Fruit fly (Drosophila melanogaster): ENCODE measurements around the gene CG12983.

The CG12983 gene

dm6 chr3L:20921859-20922258, 44.7 kb downstream of the CG12983 start (continued):
- no peak for TF ChIP-seq stc (GFP tag; IDR thresholded peaks at IDR 0.05)
- TF ChIP-seq nmo (GFP tag; optimal IDR thresholded peaks at IDR 0.05), result peak; percentile 1
- no peak for TF ChIP-seq her (GFP tag; optimal IDR thresholded peaks at IDR 0.05)
- no peak for TF ChIP-seq CG4617 (GFP tag; optimal IDR thresholded peaks at IDR 0.05; ENCODE audit: borderline replicate concordance)
- no peak for TF ChIP-seq Dfd (GFP tag; optimal IDR thresholded peaks at IDR 0.05)
- TF ChIP-seq Mrtf (GFP tag; IDR thresholded peaks at IDR 0.05), result no peak
- TF ChIP-seq lmd (GFP tag; IDR thresholded peaks at IDR 0.05), result no peak
- no peak for TF ChIP-seq CG16863 (GFP tag; optimal IDR thresholded peaks at IDR 0.05)
- no peak for TF ChIP-seq Side (GFP tag; optimal IDR thresholded peaks at IDR 0.05)
- TF ChIP-seq CG11085 (GFP tag; IDR thresholded peaks at IDR 0.05), result no peak
- TF ChIP-seq Fer3 (tag; optimal IDR thresholded peaks at IDR 0.05), result no peak
- TF ChIP-seq CG1603 (tag; optimal IDR thresholded peaks at IDR 0.05), result no peak
- TF ChIP-seq CG31388 (GFP tag; optimal IDR thresholded peaks at IDR 0.05), result no peak
- TF ChIP-seq Usf (GFP tag; optimal IDR thresholded peaks at IDR 0.05), result no peak
- TF ChIP-seq CG10543 (GFP tag; optimal IDR thresholded peaks at IDR 0.05), result no peak
- no peak for TF ChIP-seq tgo (GFP tag; IDR thresholded peaks at IDR 0.05)
- no peak for TF ChIP-seq lab (GFP tag; optimal IDR thresholded peaks at IDR 0.05)
- peak; percentile 51 for TF ChIP-seq CG17829 (tag; optimal IDR thresholded peaks at IDR 0.05)
- no peak for TF ChIP-seq sqz (GFP tag; optimal IDR thresholded peaks at IDR 0.05)
- no peak for TF ChIP-seq CG15479 (GFP tag; optimal IDR thresholded peaks at IDR 0.05)
- TF ChIP-seq CG18599 (GFP tag; optimal IDR thresholded peaks at IDR 0.05), result no peak
- TF ChIP-seq CG32532 (GFP tag; IDR thresholded peaks at IDR 0.05), result no peak
- no peak for TF ChIP-seq Dll (GFP tag; IDR thresholded peaks at IDR 0.05; ENCODE audit: partially characterized antibody)
- no peak for TF ChIP-seq CG1024 (GFP tag; IDR thresholded peaks at IDR 0.05)
- no peak for TF ChIP-seq CG7987 (GFP tag; optimal IDR thresholded peaks at IDR 0.05)
- no peak for TF ChIP-seq CG10462 (GFP tag; optimal IDR thresholded peaks at IDR 0.05)
- TF ChIP-seq tna (GFP tag; IDR thresholded peaks at IDR 0.05; ENCODE audit: partially characterized antibody), result no peak
- peak; percentile 39 for TF ChIP-seq CG10979 (tag; optimal IDR thresholded peaks at IDR 0.05)
- TF ChIP-seq Med (GFP tag), result peak; percentile 45
- no peak for TF ChIP-seq tll (GFP tag; optimal IDR thresholded peaks at IDR 0.05)
- no peak for TF ChIP-seq gsb (GFP tag; IDR thresholded peaks at IDR 0.05)
- no peak for TF ChIP-seq schlank (tag; optimal IDR thresholded peaks at IDR 0.05)
- peak; percentile 5 for TF ChIP-seq CG1602 (GFP tag; optimal IDR thresholded peaks at IDR 0.05)
- TF ChIP-seq corto (GFP tag; optimal IDR thresholded peaks at IDR 0.05), result no peak
- no peak for TF ChIP-seq ara (GFP tag; IDR thresholded peaks at IDR 0.05)
- no peak for TF ChIP-seq CG10209 (GFP tag; optimal IDR thresholded peaks at IDR 0.05)
- no peak for TF ChIP-seq vfl (GFP tag; optimal IDR thresholded peaks at IDR 0.05)
- no peak for TF ChIP-seq YL-1 (GFP tag; optimal IDR thresholded peaks at IDR 0.05)
- TF ChIP-seq CG6791 (GFP tag; IDR thresholded peaks at IDR 0.05; ENCODE audit: partially characterized antibody), result no peak
- peak; percentile 43 for TF ChIP-seq CG18262 (tag; optimal IDR thresholded peaks at IDR 0.05)
- no peak for TF ChIP-seq CG2875 (GFP tag; optimal IDR thresholded peaks at IDR 0.05)
- no peak for TF ChIP-seq CG8290 (GFP tag; optimal IDR thresholded peaks at IDR 0.05)
- no peak for TF ChIP-seq CG8290 (tag; optimal IDR thresholded peaks at IDR 0.05)
- TF ChIP-seq gcm2 (GFP tag; optimal IDR thresholded peaks at IDR 0.05), result no peak
- no peak for TF ChIP-seq CG9727 (GFP tag; optimal IDR thresholded peaks at IDR 0.05)
- no peak for TF ChIP-seq CG1529 (GFP tag; optimal IDR thresholded peaks at IDR 0.05)
- TF ChIP-seq CG17568 (GFP tag; optimal IDR thresholded peaks at IDR 0.05), result no peak
- TF ChIP-seq CG34422 (GFP tag; IDR thresholded peaks at IDR 0.05), result no peak
- peak; percentile 36; the same call in 1 of the 3 replicates for TF ChIP-seq row (GFP tag; IDR thresholded peaks at IDR 0.05)
- TF ChIP-seq CG12071 (GFP tag; optimal IDR thresholded peaks at IDR 0.05), result no peak
- TF ChIP-seq lov (optimal IDR thresholded peaks at IDR 0.05), result no peak
- no peak for TF ChIP-seq lov (GFP tag; IDR thresholded peaks at IDR 0.05)
